Worm (Caenorhabditis elegans): ENCODE results near the gene catp-3.
A peak's percentile ranks its signal among the peaks of the same experiment; 100 is the strongest.

The catp-3 gene

ce11 chrV:8040247-8041084 lies 35.3 kb upstream of the catp-3 start:
- TF ChIP-seq sma-3 (GFP tag; optimal IDR thresholded peaks at IDR 0.05) (peak; percentile 89), ama-1 (optimal IDR thresholded peaks at IDR 0.05) (peak; percentile 94), ceh-82 (tag; optimal IDR thresholded peaks at IDR 0.05) (no peak), sma-9 (GFP tag; optimal IDR thresholded peaks at IDR 0.05) (peak; percentile 79), sma-9 (tag; optimal IDR thresholded peaks at IDR 0.05) (no peak), nhr-6 (tag; optimal IDR thresholded peaks at IDR 0.05) (no peak), egl-27 (tag; optimal IDR thresholded peaks at IDR 0.05) (peak; percentile 33), nhr-77 (tag; optimal IDR thresholded peaks at IDR 0.05) (no peak), ceh-16 (tag; optimal IDR thresholded peaks at IDR 0.05) (peak; percentile 64), fos-1 (tag; optimal IDR thresholded peaks at IDR 0.05) (peak; percentile 55), sem-4 (tag; optimal IDR thresholded peaks at IDR 0.05) (peak; percentile 1), blmp-1 (tag; optimal IDR thresholded peaks at IDR 0.05; ENCODE audit: insufficient read depth) (peak; percentile 83), nhr-25 (tag; optimal IDR thresholded peaks at IDR 0.05) (peak; percentile 43), nhr-21 (tag; optimal IDR thresholded peaks at IDR 0.05) (peak; percentile 93), skn-1 (tag; optimal IDR thresholded peaks at IDR 0.05) (no peak)

ce11 chrV:8041336-8041868 lies 34.4 kb upstream of the catp-3 start:
- TF ChIP-seq alr-1 (tag; optimal IDR thresholded peaks at IDR 0.05) (no peak), ztf-4 (tag; optimal IDR thresholded peaks at IDR 0.05) (no peak), lin-11 (tag; optimal IDR thresholded peaks at IDR 0.05) (no peak), nhr-237 (tag; optimal IDR thresholded peaks at IDR 0.05) (no peak), ztf-1 (GFP tag; conservative IDR thresholded peaks at IDR 0.05) (no peak), ceh-16 (tag; optimal IDR thresholded peaks at IDR 0.05) (no peak), mab-5 (tag; optimal IDR thresholded peaks at IDR 0.05) (no peak), dmd-4 (tag; optimal IDR thresholded peaks at IDR 0.05) (no peak), mdl-1 (tag; optimal IDR thresholded peaks at IDR 0.05) (no peak), peb-1 (tag; optimal IDR thresholded peaks at IDR 0.05) (no peak), Y55F3AM.14 (GFP tag; optimal IDR thresholded peaks at IDR 0.05) (no peak), blmp-1 (tag; optimal IDR thresholded peaks at IDR 0.05; ENCODE audit: insufficient read depth) (no peak), ama-1 (optimal IDR thresholded peaks at IDR 0.05) (no peak), lin-39 (tag; optimal IDR thresholded peaks at IDR 0.05) (no peak), R02D3.7 (tag; optimal IDR thresholded peaks at IDR 0.05) (no peak)

ce11 chrV:8043664-8044063 lies 32.1 kb upstream of the catp-3 start:
- TF ChIP-seq lin-39 (tag; optimal IDR thresholded peaks at IDR 0.05) (no peak), elt-1 (tag; optimal IDR thresholded peaks at IDR 0.05) (peak; percentile 9), blmp-1 (tag; optimal IDR thresholded peaks at IDR 0.05; ENCODE audit: insufficient read depth) (peak; percentile 56), sma-9 (GFP tag; optimal IDR thresholded peaks at IDR 0.05) (peak; percentile 44), sma-9 (tag; optimal IDR thresholded peaks at IDR 0.05) (no peak), sem-4 (tag; optimal IDR thresholded peaks at IDR 0.05) (no peak), unc-39 (tag; optimal IDR thresholded peaks at IDR 0.05) (no peak), nhr-129 (tag; optimal IDR thresholded peaks at IDR 0.05) (peak; percentile 38), nhr-21 (tag; optimal IDR thresholded peaks at IDR 0.05) (peak; percentile 11), ceh-16 (tag; optimal IDR thresholded peaks at IDR 0.05) (no peak), nhr-11 (tag; optimal IDR thresholded peaks at IDR 0.05) (no peak)

- TF ChIP-seq mdl-1 (tag; optimal IDR thresholded peaks at IDR 0.05) (no peak), sma-9 (GFP tag; optimal IDR thresholded peaks at IDR 0.05) (peak; percentile 15), sma-9 (tag; optimal IDR thresholded peaks at IDR 0.05) (no peak), crh-2 (tag; optimal IDR thresholded peaks at IDR 0.05) (peak; percentile 4), egl-27 (tag; optimal IDR thresholded peaks at IDR 0.05) (peak; percentile 40), sma-3 (GFP tag; optimal IDR thresholded peaks at IDR 0.05) (peak; percentile 21), nhr-77 (tag; optimal IDR thresholded peaks at IDR 0.05) (no peak), nhr-25 (tag; optimal IDR thresholded peaks at IDR 0.05) (peak; percentile 71), nhr-21 (tag; optimal IDR thresholded peaks at IDR 0.05) (peak; percentile 44), ceh-16 (tag; optimal IDR thresholded peaks at IDR 0.05) (peak; percentile 81)
These were observed 30.9 kb upstream of the catp-3 start for ce11 chrV:8044957-8045356.

- TF ChIP-seq elt-3 (tag; optimal IDR thresholded peaks at IDR 0.05) (no peak), ceh-82 (tag; optimal IDR thresholded peaks at IDR 0.05) (no peak), unc-62 (GFP tag; optimal IDR thresholded peaks at IDR 0.05) (no peak), lin-13 (GFP tag; optimal IDR thresholded peaks at IDR 0.05) (no peak), ztf-1 (GFP tag; conservative IDR thresholded peaks at IDR 0.05) (no peak), nhr-23 (tag; optimal IDR thresholded peaks at IDR 0.05) (no peak), skn-1 (tag; optimal IDR thresholded peaks at IDR 0.05) (no peak), sem-4 (tag; optimal IDR thresholded peaks at IDR 0.05) (no peak), gmeb-1 (tag; optimal IDR thresholded peaks at IDR 0.05) (no peak), nhr-77 (tag; optimal IDR thresholded peaks at IDR 0.05) (no peak)
These were observed 29.1 kb upstream of the catp-3 start, which contains the start of gene ZC513.3 for ce11 chrV:8046706-8047105. ZC513.3 (plus strand) TSS chrV:8047006.

Measured in whole organism, L2 larva.